Worm (Caenorhabditis elegans) whole organism, L2 larva: Measurements from ENCODE around the gene rps-16.

Source experiments
- R02D3.7 ChIP-seq: fragments of 150-350 bp; optimal IDR thresholded peaks from 2 replicates; lab custom pipeline; 2014; ENCODE audit warnings: missing biosample characterization, missing genetic modification characterization
- aly-2 ChIP-seq: fragments of 150-350 bp; optimal IDR thresholded peaks from 2 replicates; lab custom pipeline; 2014; ENCODE audit warnings: missing biosample characterization, missing genetic modification characterization
- ama-1 ChIP-seq: fragments of 150-350 bp; optimal IDR thresholded peaks from 2 replicates; lab custom pipeline; 2018; ENCODE audit warnings: inconsistent platforms
- ceh-82 ChIP-seq: fragments of 150-350 bp; optimal IDR thresholded peaks from 2 replicates; lab custom pipeline; 2014; ENCODE audit warnings: missing biosample characterization, missing genetic modification characterization
- elt-3 ChIP-seq: sonication (generic microtip); optimal IDR thresholded peaks from 2 replicates; lab custom pipeline; 2017; ENCODE audit warnings: missing biosample characterization, missing genetic modification characterization
- lin-39 ChIP-seq: fragments of 150-350 bp; optimal IDR thresholded peaks from 2 replicates; lab custom pipeline; 2014; ENCODE audit warnings: missing biosample characterization, missing genetic modification reagents, missing genetic modification characterization
- lsy-2 ChIP-seq, 2 experiments: fragments of 150-350 bp in 1 of 2; sonication (generic microtip) in 1 of 2; optimal IDR thresholded peaks; 2 replicates each; lab custom pipeline; 2014 to 2017; ENCODE audit warnings: missing biosample characterization in 2 of 2, missing genetic modification characterization in 2 of 2
- nhr-11 ChIP-seq: fragments of 150-350 bp; optimal IDR thresholded peaks from 2 replicates; lab custom pipeline; 2014; ENCODE audit warnings: missing biosample characterization, missing genetic modification characterization
- nhr-12 ChIP-seq: fragments of 150-350 bp; optimal IDR thresholded peaks from 2 replicates; lab custom pipeline; 2014; ENCODE audit warnings: missing biosample characterization, missing genetic modification characterization
- nhr-77 ChIP-seq: fragments of 150-350 bp; optimal IDR thresholded peaks from 2 replicates; lab custom pipeline; 2014; ENCODE audit warnings: missing biosample characterization, missing genetic modification characterization
- snpc-4 ChIP-seq: fragments of 150-350 bp; optimal IDR thresholded peaks from 2 replicates; lab custom pipeline; 2014; ENCODE audit warnings: missing biosample characterization, missing genetic modification characterization
- unc-39 ChIP-seq: fragments of 150-350 bp; optimal IDR thresholded peaks from 2 replicates; lab custom pipeline; 2014; ENCODE audit warnings: missing biosample characterization, missing genetic modification characterization
- unc-55 ChIP-seq: fragments of 150-350 bp; sonication (generic microtip); optimal IDR thresholded peaks from 3 replicates; lab custom pipeline; 2014; ENCODE audit warnings: missing biosample characterization, missing genetic modification reagents, missing genetic modification characterization
- unc-62 ChIP-seq: fragments of 150-350 bp; optimal IDR thresholded peaks from 2 replicates; lab custom pipeline; 2014; ENCODE audit warnings: missing biosample characterization, missing genetic modification reagents, missing genetic modification characterization

DNA sequence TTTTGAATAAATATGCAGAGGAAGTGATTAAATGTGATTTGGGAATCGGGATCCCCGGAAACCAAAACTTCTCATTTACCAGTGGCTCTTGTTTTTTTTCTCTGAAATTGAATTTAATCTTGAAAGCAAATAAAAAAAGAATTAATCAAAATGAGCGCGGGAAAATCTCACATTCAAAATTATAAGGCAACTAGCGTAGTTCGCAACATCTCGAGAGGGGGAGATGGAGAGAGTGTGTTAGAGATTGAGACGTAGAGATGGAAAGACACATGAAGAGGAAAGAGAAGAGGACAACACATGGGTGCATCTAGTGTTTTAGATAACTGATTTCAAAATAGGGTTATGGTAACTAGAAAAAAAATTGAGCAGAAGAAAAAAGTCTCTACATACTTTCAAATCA lies 47.8 kb upstream of the rps-16 start, which contains the start of gene sdc-3:
- no peak for TF ChIP-seq unc-62 (GFP tag; lab: Kevin White, UChicago)
- TF ChIP-seq snpc-4 (tag; lab: Kevin White, UChicago): no peak
- no peak for TF ChIP-seq lsy-2 (tag; optimal IDR thresholded peaks at IDR 0.05; lab: Kevin White, UChicago)
- no peak for TF ChIP-seq unc-39 (tag; lab: Kevin White, UChicago)
- no peak for TF ChIP-seq nhr-77 (tag; lab: Kevin White, UChicago)
- no peak for TF ChIP-seq nhr-12 (tag; lab: Kevin White, UChicago)
- TF ChIP-seq unc-55: no peak
- no peak for TF ChIP-seq nhr-11 (tag; lab: Kevin White, UChicago)
- TF ChIP-seq lin-39 (tag; lab: Kevin White, UChicago): no peak
- TF ChIP-seq R02D3.7 (tag; lab: Kevin White, UChicago): no peak
- TF ChIP-seq elt-3: no peak
- TF ChIP-seq ama-1 (lab: Kevin White, UChicago): no peak
- TF ChIP-seq ceh-82 (tag; lab: Kevin White, UChicago): no peak
- TF ChIP-seq aly-2 (tag; lab: Kevin White, UChicago): no peak
